Worm (Caenorhabditis elegans): ENCODE data around the gene srd-54.
A peak's percentile ranks its signal among the peaks of the same experiment; 100 is the strongest.

srd-54 gene

ce11 chrII:7406438-7406837 lies 26.0 kb upstream of the srd-54 start:
- TF ChIP-seq Y48G9A.11 (GFP tag; IDR thresholded peaks at IDR 0.05) (no peak), nhr-6 (tag; optimal IDR thresholded peaks at IDR 0.05) (no peak), F10B5.3 (tag; optimal IDR thresholded peaks at IDR 0.05) (no peak), fos-1 (tag; optimal IDR thresholded peaks at IDR 0.05) (no peak), lin-13 (GFP tag; optimal IDR thresholded peaks at IDR 0.05) (no peak), spr-1 (tag; optimal IDR thresholded peaks at IDR 0.05) (peak; percentile 15), aha-1 (tag) (no peak), jun-1 (tag; optimal IDR thresholded peaks at IDR 0.05) (no peak), dmd-8 (GFP tag; IDR thresholded peaks at IDR 0.05) (no peak), T20F7.1 (GFP tag; optimal IDR thresholded peaks at IDR 0.05) (no peak), vab-7 (GFP tag; IDR thresholded peaks at IDR 0.05) (no peak), mxl-2 (GFP tag; conservative IDR thresholded peaks at IDR 0.05) (no peak), pqm-1 (tag; optimal IDR thresholded peaks at IDR 0.05) (no peak), nhr-111 (GFP tag; optimal IDR thresholded peaks at IDR 0.05) (no peak), ceh-62 (tag; optimal IDR thresholded peaks at IDR 0.05) (no peak), daf-16 (GFP tag; optimal IDR thresholded peaks at IDR 0.05) (no peak), daf-16 (tag; optimal IDR thresholded peaks at IDR 0.05) (no peak), nhr-48 (tag; optimal IDR thresholded peaks at IDR 0.05) (peak; percentile 65), nhr-10 (tag; optimal IDR thresholded peaks at IDR 0.05) (no peak), gei-8 (GFP tag; optimal IDR thresholded peaks at IDR 0.05) (no peak), ztf-11 (tag; optimal IDR thresholded peaks at IDR 0.05) (no peak), hlh-11 (tag; optimal IDR thresholded peaks at IDR 0.05) (peak; percentile 48), pha-4 (GFP tag; IDR thresholded peaks at IDR 0.05) (no peak), pha-4 (tag; optimal IDR thresholded peaks at IDR 0.05) (no peak), ceh-28 (tag; optimal IDR thresholded peaks at IDR 0.05) (no peak), sdz-12 (GFP tag; optimal IDR thresholded peaks at IDR 0.05) (no peak)

ce11 chrII:7408192-7408591 lies 24.2 kb upstream of the srd-54 start, which contains the start of gene srd-55:
srd-55 (plus strand) TSS chrII:7408492.
- no peak for TF ChIP-seq ceh-20 (GFP tag; IDR thresholded peaks at IDR 0.05)

- TF ChIP-seq set-16 (GFP tag; IDR thresholded peaks at IDR 0.05) (no peak), ctbp-1 (GFP tag; IDR thresholded peaks at IDR 0.05) (no peak), Y105C5A.15 (GFP tag; IDR thresholded peaks at IDR 0.05) (no peak), snpc-1.2 (GFP tag; IDR thresholded peaks at IDR 0.05) (no peak), nhr-6 (tag; optimal IDR thresholded peaks at IDR 0.05) (no peak), vab-7 (GFP tag; IDR thresholded peaks at IDR 0.05) (no peak), fkh-10 (GFP tag; optimal IDR thresholded peaks at IDR 0.05) (no peak), jun-1 (tag; optimal IDR thresholded peaks at IDR 0.05) (no peak), aly-2 (tag; optimal IDR thresholded peaks at IDR 0.05) (no peak), unc-130 (GFP tag; optimal IDR thresholded peaks at IDR 0.05) (no peak), nhr-41 (GFP tag; IDR thresholded peaks at IDR 0.05) (no peak), madf-9 (GFP tag; conservative IDR thresholded peaks at IDR 0.05) (no peak)
Observed at ce11 chrII:7411930-7412329, 20.5 kb upstream of the srd-54 start, which contains the start of gene K02A2.5. K02A2.5 (minus strand) TSS chrII:7412030.

- peak; percentile 35 for TF ChIP-seq nhr-28 (tag; optimal IDR thresholded peaks at IDR 0.05)
- TF ChIP-seq nhr-25 (tag; optimal IDR thresholded peaks at IDR 0.05; ENCODE audit: borderline replicate concordance, insufficient read depth): peak; percentile 37
- peak in 1 of 2 experiments; percentile 61 for TF ChIP-seq mdl-1 (tag; optimal IDR thresholded peaks at IDR 0.05)
- TF ChIP-seq nhr-48 (tag; optimal IDR thresholded peaks at IDR 0.05): peak; percentile 22
- no peak for TF ChIP-seq dmd-8 (GFP tag; IDR thresholded peaks at IDR 0.05)
- TF ChIP-seq hlh-11 (tag; optimal IDR thresholded peaks at IDR 0.05): peak; percentile 29
Observed at ce11 chrII:7413275-7413674, 19.2 kb upstream of the srd-54 start.
